Worm (Caenorhabditis elegans) whole organism, L4 larva: ENCODE data around the gene cpt-4.
A peak's percentile ranks its signal among the peaks of the same experiment; 100 is the strongest.

Source experiments
- F49E8.2 ChIP-seq: sonication (generic microtip); optimal IDR thresholded peaks from 2 replicates; lab custom pipeline; 2016; ENCODE audit warnings: missing compliant biosample characterization, mild to moderate bottlenecking, missing genetic modification characterization, borderline replicate concordance
- Y105C5A.15 ChIP-seq: fragments of 200-800 bp; sonication (Bioruptor generic); IDR thresholded peaks from 2 replicates; pipeline ENCODE4 v1.3.6; 2022; ENCODE audit warnings: missing genetic modification characterization, missing compliant biosample characterization
- Y48G9A.11 ChIP-seq: fragments of 200-800 bp; sonication (Bioruptor generic); IDR thresholded peaks from 2 replicates; pipeline ENCODE4 v1.3.6; 2022; ENCODE audit warnings: missing genetic modification reagents, missing genetic modification characterization, missing compliant biosample characterization
- ZK546.5 ChIP-seq, 2 experiments: sonication (generic microtip); optimal IDR thresholded peaks; 2 replicates each; lab custom pipeline; 2017; ENCODE audit warnings: missing biosample characterization in 2 of 2, missing genetic modification characterization in 2 of 2
- aha-1 ChIP-seq: fragments of 150-350 bp; peaks from one replicate; lab custom pipeline; 2014; ENCODE audit warnings: missing biosample characterization, missing genetic modification characterization
- aly-2 ChIP-seq: sonication (generic microtip); optimal IDR thresholded peaks from 2 replicates; lab custom pipeline; 2018; ENCODE audit warnings: missing biosample characterization, missing genetic modification characterization
- arid-1 ChIP-seq: fragments of 200-800 bp; sonication (Bioruptor generic); conservative IDR thresholded peaks from 2 replicates; pipeline ENCODE4 v1.3.6; 2022; ENCODE audit warnings: missing genetic modification reagents, missing genetic modification characterization, missing compliant biosample characterization
- attf-4 ChIP-seq: sonication (generic microtip); optimal IDR thresholded peaks from 3 replicates; lab custom pipeline; 2017; ENCODE audit warnings: missing biosample characterization, missing genetic modification characterization
- ceh-44 ChIP-seq: fragments of 200-800 bp; sonication (Bioruptor generic); IDR thresholded peaks from 2 replicates; pipeline ENCODE4 v1.3.6; 2022; ENCODE audit warnings: missing genetic modification reagents, missing genetic modification characterization, missing compliant biosample characterization
- ceh-62 ChIP-seq: sonication (generic microtip); optimal IDR thresholded peaks from 2 replicates; lab custom pipeline; 2017; ENCODE audit warnings: missing biosample characterization, missing genetic modification characterization
- cey-2 ChIP-seq: sonication (generic microtip); optimal IDR thresholded peaks from 3 replicates; lab custom pipeline; 2017; ENCODE audit warnings: missing genetic modification characterization, mild to moderate bottlenecking, missing compliant biosample characterization, antibody characterized with exemption, borderline replicate concordance; ENCODE audit not compliant: insufficient read depth
- daf-16 ChIP-seq, 3 experiments: sonication (generic microtip); optimal IDR thresholded peaks; 2 replicates each; lab custom pipeline; 2016 to 2017; ENCODE audit warnings: missing genetic modification characterization in 3 of 3, missing genetic modification reagents in 3 of 3, mild to moderate bottlenecking in 2 of 3, missing compliant biosample characterization in 2 of 3, missing biosample characterization in 1 of 3, moderate library complexity in 1 of 3
- dmd-6 ChIP-seq: fragments of 200-800 bp; sonication (Bioruptor generic); IDR thresholded peaks from 2 replicates; pipeline ENCODE4 v1.3.6; 2022; ENCODE audit warnings: missing genetic modification reagents, missing genetic modification characterization, missing compliant biosample characterization
- dmd-8 ChIP-seq: fragments of 200-800 bp; sonication (Bioruptor generic); IDR thresholded peaks from 2 replicates; pipeline ENCODE4 v1.3.6; 2022; ENCODE audit warnings: missing genetic modification characterization, missing compliant biosample characterization
- duxl-1 ChIP-seq: sonication (generic microtip); optimal IDR thresholded peaks from 2 replicates; lab custom pipeline; 2016; ENCODE audit warnings: mild to moderate bottlenecking, missing genetic modification characterization, moderate library complexity, missing compliant biosample characterization; ENCODE audit not compliant: poor library complexity
- dve-1 ChIP-seq: sonication (generic microtip); optimal IDR thresholded peaks from 2 replicates; lab custom pipeline; 2017; ENCODE audit warnings: antibody characterized with exemption, mild to moderate bottlenecking, missing genetic modification characterization, missing compliant biosample characterization; ENCODE audit not compliant: insufficient read depth
- egl-27 ChIP-seq: sonication (generic microtip); optimal IDR thresholded peaks from 3 replicates; lab custom pipeline; 2017; ENCODE audit warnings: missing biosample characterization, missing genetic modification reagents, missing genetic modification characterization
- hif-1 ChIP-seq, 2 experiments: sonication (generic microtip); optimal IDR thresholded peaks; 2 replicates each; lab custom pipeline; 2016 to 2017; ENCODE audit warnings: missing compliant biosample characterization in 2 of 2, missing genetic modification characterization in 2 of 2, missing genetic modification reagents in 2 of 2, missing genotype in 2 of 2, mild to moderate bottlenecking in 1 of 2
- hlh-11 ChIP-seq: fragments of 200-800 bp; sonication (Bioruptor generic); optimal IDR thresholded peaks from 2 replicates; lab custom pipeline; 2018; ENCODE audit warnings: mild to moderate bottlenecking, missing genetic modification characterization, missing compliant biosample characterization
- hlh-30 ChIP-seq: sonication (generic microtip); optimal IDR thresholded peaks from 2 replicates; lab custom pipeline; 2017; ENCODE audit warnings: antibody characterized with exemption, mild to moderate bottlenecking, missing genetic modification characterization, missing compliant biosample characterization; ENCODE audit not compliant: insufficient read depth
- lin-1 ChIP-seq: fragments of 200-800 bp; sonication (Bioruptor generic); IDR thresholded peaks from 2 replicates; pipeline ENCODE4 v1.3.6; 2022; ENCODE audit warnings: missing genetic modification reagents, missing genetic modification characterization, missing compliant biosample characterization
- lin-13 ChIP-seq: fragments of 150-350 bp; optimal IDR thresholded peaks from 2 replicates; lab custom pipeline; 2014; ENCODE audit warnings: missing biosample characterization, missing genetic modification reagents, missing genetic modification characterization
- lin-39 ChIP-seq: fragments of 150-350 bp; optimal IDR thresholded peaks from 2 replicates; lab custom pipeline; 2014; ENCODE audit warnings: missing biosample characterization, missing genetic modification reagents, missing genetic modification characterization
- lir-3 ChIP-seq: sonication (generic microtip); optimal IDR thresholded peaks from 2 replicates; lab custom pipeline; 2016; ENCODE audit warnings: mild to moderate bottlenecking, missing genetic modification characterization, missing compliant biosample characterization
- mdl-1 ChIP-seq, 2 experiments: fragments of 150-350 bp in 1 of 2; sonication (generic microtip) in 1 of 2; optimal IDR thresholded peaks; 2 replicates each; lab custom pipeline; 2014 to 2017; ENCODE audit warnings: missing biosample characterization in 2 of 2, missing genetic modification characterization in 2 of 2
- mep-1 ChIP-seq: fragments of 150-350 bp; sonication (generic microtip); optimal IDR thresholded peaks from 3 replicates; lab custom pipeline; 2014; ENCODE audit warnings: missing biosample characterization, missing genetic modification characterization
- mes-2 ChIP-seq: sonication (generic microtip); optimal IDR thresholded peaks from 2 replicates; lab custom pipeline; 2016; ENCODE audit warnings: missing genotype, mild to moderate bottlenecking, missing genetic modification characterization, missing compliant biosample characterization; ENCODE audit not compliant: poor library complexity, severe bottlenecking
- mxl-2 ChIP-seq: fragments of 200-800 bp; sonication (Bioruptor generic); conservative IDR thresholded peaks from 2 replicates; pipeline ENCODE4 v1.3.6; 2022; ENCODE audit warnings: missing genetic modification reagents, missing genetic modification characterization, missing compliant biosample characterization
- mxl-3 ChIP-seq: fragments of 200-800 bp; sonication (Bioruptor generic); optimal IDR thresholded peaks from 2 replicates; lab custom pipeline; 2018; ENCODE audit warnings: mild to moderate bottlenecking, missing genetic modification characterization, missing compliant biosample characterization
- nhr-102 ChIP-seq: sonication (generic microtip); optimal IDR thresholded peaks from 2 replicates; lab custom pipeline; 2016; ENCODE audit warnings: mild to moderate bottlenecking, missing genetic modification characterization, moderate library complexity, missing compliant biosample characterization
- nhr-237 ChIP-seq: sonication (generic microtip); optimal IDR thresholded peaks from 2 replicates; lab custom pipeline; 2017; ENCODE audit warnings: missing biosample characterization, missing genetic modification characterization
- nhr-28 ChIP-seq: fragments of 150-350 bp; optimal IDR thresholded peaks from 2 replicates; lab custom pipeline; 2014; ENCODE audit warnings: missing biosample characterization, missing genetic modification characterization
- nhr-48 ChIP-seq: sonication (generic microtip); optimal IDR thresholded peaks from 2 replicates; lab custom pipeline; 2016; ENCODE audit warnings: mild to moderate bottlenecking, missing genetic modification characterization, missing compliant biosample characterization
- pha-4 ChIP-seq, 2 experiments: fragments of 150-350 bp in 1 of 2; fragments of 200-800 bp in 1 of 2; sonication (Bioruptor generic) in 1 of 2; IDR thresholded peaks in 1 of 2; optimal IDR thresholded peaks in 1 of 2; 2 replicates each; pipeline versions ENCODE4 v1.3.6 to Lab custom; 2014 to 2022; ENCODE audit warnings: missing genetic modification characterization in 2 of 2, missing genetic modification reagents in 2 of 2, missing biosample characterization in 1 of 2, missing compliant biosample characterization in 1 of 2
- php-3 ChIP-seq: fragments of 200-800 bp; sonication (Bioruptor generic); IDR thresholded peaks from 2 replicates; pipeline ENCODE4 v1.3.6; 2022; ENCODE audit warnings: missing genetic modification reagents, missing genetic modification characterization, missing compliant biosample characterization
- pqm-1 ChIP-seq: sonication (generic microtip); optimal IDR thresholded peaks from 2 replicates; lab custom pipeline; 2017; ENCODE audit warnings: missing biosample characterization, missing genetic modification characterization
- rbr-2 ChIP-seq: sonication (generic microtip); optimal IDR thresholded peaks from 2 replicates; lab custom pipeline; 2016; ENCODE audit warnings: missing genotype, missing genetic modification characterization, missing compliant biosample characterization
- sdz-12 ChIP-seq: fragments of 200-800 bp; sonication (Bioruptor generic); optimal IDR thresholded peaks from 2 replicates; lab custom pipeline; 2018; ENCODE audit warnings: mild to moderate bottlenecking, missing genetic modification characterization, missing compliant biosample characterization
- skn-1 ChIP-seq: fragments of 150-350 bp; optimal IDR thresholded peaks from 2 replicates; lab custom pipeline; 2014; ENCODE audit warnings: missing biosample characterization, missing genetic modification characterization
- snpc-4 ChIP-seq: fragments of 150-350 bp; optimal IDR thresholded peaks from 2 replicates; lab custom pipeline; 2014; ENCODE audit warnings: missing biosample characterization, missing genetic modification characterization
- unc-62 ChIP-seq, 3 experiments: fragments of 150-350 bp in 1 of 3; sonication (generic microtip); optimal IDR thresholded peaks in 2 of 3; peaks in 1 of 3; 1 replicate in 1 of 3; 2 replicates in 2 of 3; lab custom pipeline; 2014 to 2017; ENCODE audit warnings: missing biosample characterization in 3 of 3, missing genetic modification characterization in 3 of 3, missing genetic modification reagents in 3 of 3, missing genotype in 1 of 3

Gene cpt-4

DNA sequence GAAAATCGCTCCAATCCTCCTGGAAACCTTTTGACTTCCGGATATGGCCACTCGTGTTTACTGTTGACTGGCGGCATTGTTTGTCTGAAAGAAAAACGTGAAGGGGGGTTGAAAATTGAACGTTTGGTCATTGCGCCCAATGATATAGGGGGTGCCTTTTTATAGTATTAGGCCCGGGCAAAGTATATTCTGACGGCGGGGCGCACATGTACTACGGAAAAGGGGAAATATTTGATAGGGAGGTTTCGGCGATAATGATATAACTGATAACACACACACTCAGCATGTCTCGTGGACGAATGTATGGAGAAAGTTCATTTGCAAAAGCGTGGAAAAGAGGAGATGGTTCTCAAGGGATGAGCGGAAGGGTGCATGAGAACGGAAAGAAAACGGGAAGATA, at the start of gene cpt-4:
cpt-4 (minus strand) TSS at position 84 of the 400 bp plus-strand sequence.
- TF ChIP-seq dve-1 (tag; lab: Kevin White, UChicago) (peak; percentile 48), hlh-11 (tag; lab: Kevin White, UChicago) (peak; percentile 83), nhr-102 (tag; lab: Kevin White, UChicago) (peak; percentile 41), mxl-3 (GFP tag; lab: Kevin White, UChicago) (peak; percentile 90), rbr-2 (tag; lab: Kevin White, UChicago) (no peak), pqm-1 (tag; lab: Kevin White, UChicago) (peak; percentile 83), mes-2 (tag; lab: Kevin White, UChicago) (peak; percentile 22), mdl-1 (tag; optimal IDR thresholded peaks at IDR 0.05; lab: Kevin White, UChicago) (peak in 1 of 2 experiments; percentile 76), attf-4 (no peak), mep-1 (tag; lab: Kevin White, UChicago) (no peak), nhr-237 (no peak), nhr-28 (tag; lab: Kevin White, UChicago) (peak; percentile 85), skn-1 (no peak), dmd-6 (GFP tag; lab: Robert Waterston, UW) (peak; percentile 81), lin-1 (GFP tag; lab: Robert Waterston, UW) (0 out of 2 replicates have a peak, but pooled peaks have one; percentile 55), daf-16 (GFP tag; optimal IDR thresholded peaks at IDR 0.05; lab: Kevin White, UChicago) (no peak), daf-16 (tag; optimal IDR thresholded peaks at IDR 0.05; lab: Kevin White, UChicago) (peak; percentile 29), hlh-30 (tag; lab: Kevin White, UChicago) (peak; percentile 29), arid-1 (GFP tag; lab: Robert Waterston, UW) (no peak), nhr-48 (tag; lab: Kevin White, UChicago) (peak; percentile 34), F49E8.2 (tag; lab: Kevin White, UChicago) (no peak), php-3 (GFP tag; lab: Robert Waterston, UW) (peak; percentile 41; the same call in 1 of the 2 replicates), Y48G9A.11 (GFP tag; lab: Robert Waterston, UW) (no peak), dmd-8 (no peak)

DNA sequence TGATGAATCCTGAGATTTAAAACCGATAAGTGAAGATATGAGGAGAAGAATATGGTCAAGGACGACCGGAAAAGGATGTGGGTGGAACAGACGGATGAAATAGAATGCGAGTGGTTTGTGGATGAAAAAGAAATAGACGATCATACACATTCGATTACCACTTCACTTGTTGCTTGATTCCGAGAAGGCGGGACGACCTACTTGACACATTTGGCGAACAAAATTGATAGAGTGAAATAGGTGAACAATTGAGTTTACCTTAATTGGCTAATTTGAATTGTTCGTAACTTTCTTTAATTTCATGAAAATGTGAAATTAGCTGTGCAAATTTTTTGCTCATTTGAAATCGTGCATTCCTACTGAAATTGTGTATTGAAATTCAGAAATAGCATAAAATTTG, 44.6 kb upstream of the cpt-4 start, which contains the start of gene Y58A7A.2:
Y58A7A.2 (minus strand) TSS at position 101 of the 400 bp plus-strand sequence.
- no peak for TF ChIP-seq ZK546.5 (tag; optimal IDR thresholded peaks at IDR 0.05; lab: Kevin White, UChicago)
- TF ChIP-seq aha-1 (tag; lab: Kevin White, UChicago) = no peak
- no peak for TF ChIP-seq lir-3
- no peak for TF ChIP-seq ceh-62 (tag; lab: Kevin White, UChicago)
- no peak for TF ChIP-seq hif-1 (tag; optimal IDR thresholded peaks at IDR 0.05; lab: Kevin White, UChicago)
- no peak for TF ChIP-seq ceh-44 (GFP tag; lab: Robert Waterston, UW)
- no peak for TF ChIP-seq lin-13
- TF ChIP-seq mxl-2 (GFP tag; lab: Robert Waterston, UW) = no peak
- TF ChIP-seq cey-2 (tag; lab: Kevin White, UChicago) = no peak
- TF ChIP-seq egl-27 (tag; lab: Kevin White, UChicago) = no peak
- no peak for TF ChIP-seq duxl-1 (tag; lab: Kevin White, UChicago)
- TF ChIP-seq unc-62 (GFP tag; optimal IDR thresholded peaks at IDR 0.05 in 1 of 2; lab: Kevin White, UChicago) = no peak
- TF ChIP-seq unc-62 (tag; optimal IDR thresholded peaks at IDR 0.05; lab: Kevin White, UChicago) = no peak
- no peak for TF ChIP-seq pha-4 (GFP tag; IDR thresholded peaks at IDR 0.05; lab: Robert Waterston, UW)
- no peak for TF ChIP-seq pha-4 (tag; optimal IDR thresholded peaks at IDR 0.05; lab: Kevin White, UChicago)
- TF ChIP-seq Y48G9A.11 (GFP tag; lab: Robert Waterston, UW) = no peak
- TF ChIP-seq snpc-4 = no peak
- TF ChIP-seq lin-39 (tag; lab: Kevin White, UChicago) = no peak
- TF ChIP-seq Y105C5A.15 (GFP tag; lab: Robert Waterston, UW) = no peak
- no peak for TF ChIP-seq sdz-12 (GFP tag; lab: Kevin White, UChicago)
- TF ChIP-seq aly-2 (tag; lab: Kevin White, UChicago) = no peak
